Fruit fly (Drosophila melanogaster) whole organism, wandering third instar larva: ENCODE measurements around the gene SdicA.
"Not testable (repeated sequence)": the region's sequence is repeated elsewhere in the genome, so short reads cannot be mapped to it uniquely, and the experiment has no call there.

Experiments
- Abd-B ChIP-seq: fragments of >200 bp; optimal IDR thresholded peaks from 2 replicates; lab custom pipeline; 2017; ENCODE audit warnings: missing biosample characterization, missing genetic modification characterization
- CG32264 ChIP-seq: fragments of 200-800 bp; sonication (Bioruptor generic); optimal IDR thresholded peaks from 2 replicates; lab custom pipeline; 2016; ENCODE audit warnings: missing biosample characterization, missing genetic modification characterization
- CG9705 ChIP-seq: fragments of 200-800 bp; sonication (Bioruptor generic); optimal IDR thresholded peaks from 2 replicates; lab custom pipeline; 2018; ENCODE audit warnings: missing biosample characterization, mild to moderate bottlenecking, missing genetic modification characterization
- CrebA ChIP-seq: fragments of 200-800 bp; sonication (Bioruptor generic); optimal IDR thresholded peaks from 2 replicates; lab custom pipeline; 2016; ENCODE audit warnings: missing biosample characterization, mild to moderate bottlenecking, missing genetic modification characterization, borderline replicate concordance
- Dfd ChIP-seq: fragments of >200 bp; optimal IDR thresholded peaks from 2 replicates; lab custom pipeline; 2017; ENCODE audit warnings: missing biosample characterization, missing genetic modification characterization
- Dif ChIP-seq: fragments of 200-275, 200-300 bp; sonication (Bioruptor generic); optimal IDR thresholded peaks from 2 replicates; lab custom pipeline; 2018; ENCODE audit warnings: missing biosample characterization, missing genetic modification characterization; ENCODE audit not compliant: partially characterized antibody
- GATAd ChIP-seq: sonication (Bioruptor generic); optimal IDR thresholded peaks from 2 replicates; lab custom pipeline; 2016; ENCODE audit warnings: missing biosample characterization, missing genetic modification characterization
- HLH106 ChIP-seq: fragments of 200-800 bp; optimal IDR thresholded peaks from 3 replicates; lab custom pipeline; 2019; ENCODE audit warnings: missing biosample characterization, mild to moderate bottlenecking, missing genetic modification characterization, moderate library complexity
- Hnf4 ChIP-seq: fragments of 200-800 bp; sonication (Bioruptor generic); optimal IDR thresholded peaks from 2 replicates; lab custom pipeline; 2016; ENCODE audit warnings: missing biosample characterization, mild to moderate bottlenecking, missing genetic modification characterization
- Hr78 ChIP-seq: fragments of >200 bp; optimal IDR thresholded peaks from 2 replicates; lab custom pipeline; 2017; ENCODE audit warnings: missing biosample characterization, missing genetic modification characterization
- Hr83 ChIP-seq: fragments of 200-300 bp; sonication (Bioruptor generic); optimal IDR thresholded peaks from 2 replicates; lab custom pipeline; 2016; ENCODE audit warnings: missing biosample characterization, mild to moderate bottlenecking, missing genetic modification characterization, moderate library complexity; ENCODE audit not compliant: poor library complexity, severe bottlenecking
- Jra ChIP-seq: sonication (Bioruptor generic); optimal IDR thresholded peaks from 2 replicates; lab custom pipeline; 2016; ENCODE audit warnings: missing biosample characterization, missing genetic modification characterization
- Mio ChIP-seq: sonication (Bioruptor generic); optimal IDR thresholded peaks from 2 replicates; lab custom pipeline; 2016; ENCODE audit warnings: missing biosample characterization, missing genetic modification characterization
- Myc ChIP-seq: fragments of >200 bp; optimal IDR thresholded peaks from 2 replicates; lab custom pipeline; 2017
- N ChIP-seq: fragments of >200 bp; optimal IDR thresholded peaks from 2 replicates; lab custom pipeline; 2018; ENCODE audit warnings: missing biosample characterization, missing external identifiers, missing genetic modification characterization
- OdsH ChIP-seq: fragments of 200-800 bp; sonication (Bioruptor generic); optimal IDR thresholded peaks from 2 replicates; lab custom pipeline; 2016; ENCODE audit warnings: missing biosample characterization, mild to moderate bottlenecking, missing genetic modification characterization
- Rel ChIP-seq, 2 experiments: fragments of 200-800 bp; sonication (Bioruptor generic) in 1 of 2; optimal IDR thresholded peaks; 2 replicates in 1 of 2; 3 replicates in 1 of 2; lab custom pipeline; 2016 to 2019; ENCODE audit warnings: mild to moderate bottlenecking in 2 of 2, missing biosample characterization in 2 of 2, missing genetic modification characterization in 2 of 2, moderate library complexity in 1 of 2
- Sp1 ChIP-seq: fragments of 200-800 bp; sonication (Bioruptor generic); optimal IDR thresholded peaks from 3 replicates; lab custom pipeline; 2019; ENCODE audit warnings: missing biosample characterization, mild to moderate bottlenecking, missing genetic modification characterization, moderate library complexity
- Vsx2 ChIP-seq: fragments of 200-300, 225-300 bp; sonication (Bioruptor generic); optimal IDR thresholded peaks from 2 replicates; lab custom pipeline; 2018; ENCODE audit warnings: missing biosample characterization, missing genetic modification characterization; ENCODE audit not compliant: partially characterized antibody
- br ChIP-seq: fragments of 200-800 bp; sonication (Bioruptor generic); optimal IDR thresholded peaks from 2 replicates; lab custom pipeline; 2016; ENCODE audit warnings: missing biosample characterization, missing genetic modification characterization
- brk ChIP-seq: fragments of 200-800 bp; sonication (Bioruptor generic); optimal IDR thresholded peaks from 2 replicates; lab custom pipeline; 2016; ENCODE audit warnings: missing biosample characterization, mild to moderate bottlenecking, missing genetic modification characterization
- dl ChIP-seq, 2 experiments: fragments of 175-275, 200-275 bp in 1 of 2; fragments of 200-275 bp in 1 of 2; sonication (Bioruptor generic); optimal IDR thresholded peaks; lab custom pipeline; 2018; ENCODE audit warnings: mild to moderate bottlenecking in 2 of 2, missing biosample characterization in 2 of 2, missing genetic modification characterization in 2 of 2, moderate library complexity in 2 of 2; ENCODE audit not compliant: partially characterized antibody in 2 of 2, insufficient read depth in 1 of 2
- dmrt93B ChIP-seq: fragments of 200-800 bp; sonication (Bioruptor generic); optimal IDR thresholded peaks from 2 replicates; lab custom pipeline; 2018; ENCODE audit warnings: missing biosample characterization, mild to moderate bottlenecking, missing genetic modification characterization
- dsf ChIP-seq: sonication (Bioruptor generic); optimal IDR thresholded peaks from 2 replicates; lab custom pipeline; 2016; ENCODE audit warnings: missing biosample characterization, missing genetic modification characterization, borderline replicate concordance
- ey ChIP-seq: fragments of 200-800 bp; sonication (Bioruptor generic); optimal IDR thresholded peaks from 2 replicates; lab custom pipeline; 2016; ENCODE audit warnings: missing biosample characterization, missing genetic modification characterization
- foxo ChIP-seq, 2 experiments: fragments of 200-800 bp; sonication (Bioruptor generic); optimal IDR thresholded peaks; 2 replicates in 1 of 2; 3 replicates in 1 of 2; lab custom pipeline; 2016 to 2017; ENCODE audit warnings: missing biosample characterization in 2 of 2, missing genetic modification characterization in 2 of 2
- fru ChIP-seq: fragments of 200-800 bp; sonication (Bioruptor generic); optimal IDR thresholded peaks from 3 replicates; lab custom pipeline; 2016; ENCODE audit warnings: missing biosample characterization, mild to moderate bottlenecking, missing genetic modification characterization
- h ChIP-seq: fragments of 200-800 bp; sonication (Bioruptor generic); optimal IDR thresholded peaks from 3 replicates; lab custom pipeline; 2016; ENCODE audit warnings: missing biosample characterization, mild to moderate bottlenecking, missing genetic modification characterization
- jim ChIP-seq: fragments of 175-275, 200-325 bp; sonication (Bioruptor generic); optimal IDR thresholded peaks from 2 replicates; lab custom pipeline; 2016; ENCODE audit warnings: missing biosample characterization, mild to moderate bottlenecking, missing genetic modification characterization
- lola ChIP-seq: fragments of >200 bp; optimal IDR thresholded peaks from 2 replicates; lab custom pipeline; 2017; ENCODE audit warnings: missing biosample characterization, missing genetic modification characterization
- pan ChIP-seq: fragments of >200 bp; optimal IDR thresholded peaks from 2 replicates; lab custom pipeline; 2017
- psq ChIP-seq: fragments of 200-800 bp; sonication (Bioruptor generic); optimal IDR thresholded peaks from 3 replicates; lab custom pipeline; 2017; ENCODE audit warnings: missing biosample characterization, mild to moderate bottlenecking, missing genetic modification characterization, moderate library complexity
- rgr ChIP-seq: fragments of 200-800 bp; sonication (Bioruptor generic); optimal IDR thresholded peaks from 3 replicates; lab custom pipeline; 2016; ENCODE audit warnings: missing biosample characterization, mild to moderate bottlenecking, missing genetic modification characterization
- sage ChIP-seq: fragments of 200-800 bp; sonication (Bioruptor generic); optimal IDR thresholded peaks from 2 replicates; lab custom pipeline; 2016; ENCODE audit warnings: missing biosample characterization, mild to moderate bottlenecking, missing genetic modification characterization
- sv ChIP-seq: fragments of 200-800 bp; sonication (Bioruptor generic); optimal IDR thresholded peaks from 3 replicates; lab custom pipeline; 2016; ENCODE audit warnings: missing biosample characterization, missing genetic modification characterization
- tai ChIP-seq: sonication (Bioruptor generic); optimal IDR thresholded peaks from 2 replicates; lab custom pipeline; 2016; ENCODE audit warnings: missing biosample characterization, missing genetic modification characterization
- usp ChIP-seq: fragments of >200 bp; optimal IDR thresholded peaks from 2 replicates; lab custom pipeline; 2017; ENCODE audit warnings: missing biosample characterization, missing genetic modification characterization
- woc ChIP-seq: sonication (Bioruptor generic); optimal IDR thresholded peaks from 2 replicates; lab custom pipeline; 2016; ENCODE audit warnings: missing biosample characterization, mild to moderate bottlenecking, missing genetic modification characterization

SdicA gene

DNA sequence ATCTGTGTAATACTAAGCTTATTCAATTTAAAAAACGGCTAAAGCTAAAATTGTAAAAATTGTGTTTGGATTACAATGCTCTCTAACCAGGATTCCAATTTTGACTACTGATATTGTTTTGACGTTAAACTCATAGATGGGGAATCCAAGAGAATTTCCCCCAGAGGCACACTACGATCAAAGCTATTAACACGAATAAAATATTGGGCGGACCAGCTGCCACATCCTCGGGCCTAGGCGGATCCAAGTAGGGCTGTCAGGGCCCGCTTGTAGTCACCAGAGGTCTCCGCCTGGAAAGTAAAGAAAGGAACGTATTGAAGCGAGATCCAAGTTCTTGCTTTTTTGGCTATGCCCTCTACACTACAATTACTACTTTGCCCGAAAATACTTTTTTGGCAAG, 7.6 kb downstream of the SdicA start, which contains the start of gene Sdic3:
Gene Sdic3, minus strand, starts transcription at position 101 of the 400 bp plus-strand sequence.
- not testable (repeated sequence) for TF ChIP-seq Mio; tai (GFP tag; lab: Kevin White, UChicago); Abd-B

DNA sequence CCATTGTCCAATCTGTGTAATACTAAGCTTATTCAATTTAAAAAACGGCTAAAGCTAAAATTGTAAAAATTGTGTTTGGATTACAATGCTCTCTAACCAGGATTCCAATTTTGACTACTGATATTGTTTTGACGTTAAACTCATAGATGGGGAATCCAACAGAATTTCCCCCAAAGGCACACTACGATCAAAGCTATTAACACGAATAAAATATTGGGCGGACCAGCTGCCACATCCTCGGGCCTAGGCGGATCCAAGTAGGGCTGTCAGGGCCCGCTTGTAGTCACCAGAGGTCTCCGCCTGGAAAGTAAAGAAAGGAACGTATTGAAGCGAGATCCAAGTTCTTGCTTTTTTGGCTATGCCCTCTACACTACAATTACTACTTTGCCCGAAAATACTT, 15.3 kb downstream of the SdicA start, which contains the start of gene Sdic2:
Gene Sdic2, minus strand, starts transcription at position 101 of the 400 bp plus-strand sequence.
- TF ChIP-seq Rel (GFP tag; optimal IDR thresholded peaks at IDR 0.05; lab: Kevin White, UChicago); Rel (tag; optimal IDR thresholded peaks at IDR 0.05; lab: Kevin White, UChicago); ey; CG32264 (GFP tag; lab: Kevin White, UChicago): not testable (repeated sequence)

DNA sequence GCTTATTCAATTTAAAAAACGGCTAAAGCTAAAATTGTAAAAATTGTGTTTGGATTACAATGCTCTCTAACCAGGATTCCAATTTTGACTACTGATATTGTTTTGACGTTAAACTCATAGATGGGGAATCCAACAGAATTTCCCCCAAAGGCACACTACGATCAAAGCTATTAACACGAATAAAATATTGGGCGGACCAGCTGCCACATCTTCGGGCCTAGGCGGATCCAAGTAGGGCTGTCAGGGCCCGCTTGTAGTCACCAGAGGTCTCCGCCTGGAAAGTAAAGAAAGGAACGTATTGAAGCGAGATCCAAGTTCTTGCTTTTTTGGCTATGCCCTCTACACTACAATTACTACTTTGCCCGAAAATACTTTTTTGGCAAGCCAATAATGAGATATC, 23.2 kb downstream of the SdicA start, which contains the start of gene Sdic1:
Gene Sdic1, minus strand, starts transcription at position 101 of the 400 bp plus-strand sequence.
- not testable (repeated sequence) for TF ChIP-seq sv; GATAd (GFP tag; lab: Kevin White, UChicago); Sp1 (GFP tag; lab: Kevin White, UChicago)

DNA sequence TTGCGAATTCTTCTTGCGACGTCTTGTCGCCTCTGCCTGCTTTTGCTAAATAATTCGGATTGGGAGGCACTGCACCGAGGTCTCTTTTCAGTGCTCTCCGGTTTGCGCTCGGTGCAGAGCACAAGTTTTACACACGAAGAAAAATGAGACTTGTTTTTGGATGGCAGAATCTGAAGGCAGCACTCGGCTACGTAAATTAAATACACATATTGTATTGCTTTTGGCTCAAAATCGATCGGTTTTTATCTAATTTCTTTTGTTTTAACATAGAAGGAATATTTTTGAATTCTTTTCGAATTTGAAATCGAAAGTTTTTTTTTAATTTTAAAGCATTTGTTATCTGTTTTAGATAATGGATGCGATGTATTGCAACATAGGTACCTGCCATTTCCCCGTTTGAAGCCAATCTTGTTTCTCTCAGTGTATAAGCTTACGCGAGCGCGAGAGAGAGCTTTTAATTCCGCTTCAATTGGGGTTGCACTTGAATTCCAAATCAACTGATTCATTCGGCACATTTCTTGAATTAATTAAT, 28.2 kb downstream of the SdicA start, which contains the start of gene AnxB10:
Gene AnxB10, minus strand, starts transcription at position 51 of the 532 bp plus-strand sequence.
- TF ChIP-seq Abd-B (no peak), dmrt93B (GFP tag; lab: Kevin White, UChicago) (peak; percentile 92), Hr78 (GFP tag; lab: Kevin White, UChicago) (no peak), HLH106 (tag; lab: Kevin White, UChicago) (peak; percentile 91), psq (GFP tag; lab: Kevin White, UChicago) (peak; percentile 82), Hnf4 (GFP tag; lab: Kevin White, UChicago) (peak; percentile 79), br (peak; percentile 91), CG9705 (GFP tag; lab: Kevin White, UChicago) (peak; percentile 85), usp (GFP tag; lab: Kevin White, UChicago) (no peak), Sp1 (GFP tag; lab: Kevin White, UChicago) (peak; percentile 92), pan (lab: Kevin White, UChicago) (no peak), h (GFP tag; lab: Kevin White, UChicago) (peak; percentile 92), Vsx2 (no peak), dsf (GFP tag; lab: Kevin White, UChicago) (peak; percentile 15), GATAd (GFP tag; lab: Kevin White, UChicago) (peak; percentile 6), Hr83 (GFP tag; lab: Kevin White, UChicago) (no peak), CrebA (GFP tag; lab: Kevin White, UChicago) (no peak), Mio (peak; percentile 40), tai (GFP tag; lab: Kevin White, UChicago) (no peak), sv (peak; percentile 15), woc (peak; percentile 86), N (no peak), CG32264 (GFP tag; lab: Kevin White, UChicago) (peak; percentile 70), Jra (GFP tag; lab: Kevin White, UChicago) (peak; percentile 72), Dif (GFP tag; lab: Kevin White, UChicago) (peak; percentile 37), dl (GFP tag; optimal IDR thresholded peaks at IDR 0.05; lab: Kevin White, UChicago; ENCODE audit: insufficient read depth in 1 of 2, partially characterized antibody in 2 of 2) (no peak), ey (peak; percentile 93), Dfd (GFP tag; lab: Kevin White, UChicago) (no peak), fru (GFP tag; lab: Kevin White, UChicago) (peak; percentile 93), sage (peak; percentile 81), rgr (GFP tag; lab: Kevin White, UChicago) (peak; percentile 89), brk (GFP tag; lab: Kevin White, UChicago) (no peak), Myc (lab: Kevin White, UChicago) (no peak), Rel (GFP tag; optimal IDR thresholded peaks at IDR 0.05; lab: Kevin White, UChicago) (peak; percentile 16), Rel (tag; optimal IDR thresholded peaks at IDR 0.05; lab: Kevin White, UChicago) (peak; percentile 57), OdsH (GFP tag; lab: Kevin White, UChicago) (peak; percentile 90), lola (GFP tag; lab: Kevin White, UChicago) (no peak), jim (GFP tag; lab: Kevin White, UChicago) (no peak), foxo (GFP tag; optimal IDR thresholded peaks at IDR 0.05; lab: Kevin White, UChicago) (peak; percentile 46 to 91)
- TF ChIP-seq, all 38 proteins: peak for 23
